Worm (Caenorhabditis elegans) whole organism, young adult: ENCODE data around the gene C10F3.7.

Experiments used
- B0019.2 ChIP-seq: fragments of 200-800 bp; sonication (Bioruptor generic); conservative IDR thresholded peaks from 2 replicates; pipeline ENCODE4 v1.3.6; 2022; ENCODE audit warnings: missing genetic modification reagents, missing genetic modification characterization, missing compliant biosample characterization
- B0336.3 ChIP-seq: fragments of 200-800 bp; sonication (Bioruptor generic); IDR thresholded peaks from 2 replicates; pipeline ENCODE4 v1.3.6; 2022; ENCODE audit warnings: missing genetic modification characterization, missing compliant biosample characterization
- F39B2.1 ChIP-seq: fragments of 200-800 bp; sonication (Bioruptor generic); IDR thresholded peaks from 2 replicates; pipeline ENCODE4 v1.3.6; 2022; ENCODE audit warnings: missing genetic modification reagents, missing genetic modification characterization, missing compliant biosample characterization
- F52B5.7 ChIP-seq: sonication (generic microtip); optimal IDR thresholded peaks from 2 replicates; lab custom pipeline; 2016; ENCODE audit warnings: mild to moderate bottlenecking, missing genetic modification characterization, missing compliant biosample characterization
- F55B11.4 ChIP-seq: sonication (generic microtip); optimal IDR thresholded peaks from 2 replicates; lab custom pipeline; 2016; ENCODE audit warnings: missing compliant biosample characterization, missing genetic modification characterization, borderline replicate concordance; ENCODE audit not compliant: insufficient read depth
- Y56A3A.18 ChIP-seq: fragments of 200-800 bp; sonication (Bioruptor generic); IDR thresholded peaks from 2 replicates; pipeline ENCODE4 v1.3.6; 2022; ENCODE audit warnings: missing genetic modification reagents, missing genetic modification characterization, missing compliant biosample characterization
- Y79H2A.3 ChIP-seq: fragments of 200-800 bp; sonication (Bioruptor generic); conservative IDR thresholded peaks from 2 replicates; pipeline ENCODE4 v1.3.6; 2022; ENCODE audit warnings: missing genetic modification reagents, missing genetic modification characterization, missing compliant biosample characterization
- Y95B8A.8 ChIP-seq: fragments of 200-800 bp; sonication (Bioruptor generic); IDR thresholded peaks from 2 replicates; pipeline ENCODE4 v1.3.6; 2022; ENCODE audit warnings: missing genetic modification reagents, missing genetic modification characterization, missing compliant biosample characterization
- ZK185.1 ChIP-seq: sonication (generic microtip); optimal IDR thresholded peaks from 2 replicates; lab custom pipeline; 2016; ENCODE audit warnings: mild to moderate bottlenecking, missing genetic modification characterization, missing compliant biosample characterization; ENCODE audit not compliant: poor library complexity, severe bottlenecking
- ama-1 ChIP-seq, 3 experiments: fragments of 150-350 bp in 1 of 3; sonication (generic microtip) in 2 of 3; optimal IDR thresholded peaks; 2 replicates each; lab custom pipeline; 2014 to 2018; ENCODE audit warnings: missing biosample characterization in 2 of 3, missing genetic modification characterization in 2 of 3, missing genetic modification reagents in 2 of 3
- attf-3 ChIP-seq: fragments of 200-800 bp; sonication (Bioruptor generic); conservative IDR thresholded peaks from 2 replicates; pipeline ENCODE4 v1.3.6; 2022; ENCODE audit warnings: missing genetic modification reagents, missing genetic modification characterization, missing compliant biosample characterization
- cebp-1 ChIP-seq, 2 experiments: fragments of 200-800 bp in 1 of 2; sonication (Bioruptor generic) in 1 of 2; sonication (generic microtip) in 1 of 2; IDR thresholded peaks in 1 of 2; optimal IDR thresholded peaks in 1 of 2; 2 replicates each; pipeline versions ENCODE4 v1.3.6 to Lab custom; 2017 to 2022; ENCODE audit warnings: missing compliant biosample characterization in 2 of 2, missing genetic modification characterization in 2 of 2, mild to moderate bottlenecking in 1 of 2, missing genetic modification reagents in 1 of 2, moderate library complexity in 1 of 2
- ceh-100 ChIP-seq: fragments of 200-800 bp; sonication (Bioruptor generic); IDR thresholded peaks from 2 replicates; pipeline ENCODE4 v1.3.6; 2022; ENCODE audit warnings: missing genetic modification reagents, missing genetic modification characterization, missing compliant biosample characterization
- ceh-58 ChIP-seq: fragments of 200-800 bp; sonication (Bioruptor generic); IDR thresholded peaks from 2 replicates; pipeline ENCODE4 v1.3.6; 2022; ENCODE audit warnings: missing genetic modification characterization, missing compliant biosample characterization
- die-1 ChIP-seq: sonication (generic microtip); optimal IDR thresholded peaks from 2 replicates; lab custom pipeline; 2016; ENCODE audit warnings: missing genotype, mild to moderate bottlenecking, missing genetic modification characterization, missing compliant biosample characterization
- dpl-1 ChIP-seq: fragments of 150-350 bp; optimal IDR thresholded peaks from 2 replicates; lab custom pipeline; 2014; ENCODE audit warnings: missing biosample characterization, missing genetic modification reagents, missing genetic modification characterization
- efl-1 ChIP-seq: fragments of 150-350 bp; optimal IDR thresholded peaks from 2 replicates; lab custom pipeline; 2014; ENCODE audit warnings: missing biosample characterization, missing genetic modification reagents, missing genetic modification characterization
- ets-4 ChIP-seq: fragments of 200-800 bp; sonication (Bioruptor generic); optimal IDR thresholded peaks from 2 replicates; lab custom pipeline; 2018; ENCODE audit warnings: mild to moderate bottlenecking, missing genetic modification characterization, missing compliant biosample characterization
- fkh-3 ChIP-seq: sonication (generic microtip); optimal IDR thresholded peaks from 2 replicates; lab custom pipeline; 2016; ENCODE audit warnings: mild to moderate bottlenecking, missing genetic modification characterization, missing compliant biosample characterization
- him-1 ChIP-seq: sonication (generic microtip); optimal IDR thresholded peaks from 2 replicates; lab custom pipeline; 2016; ENCODE audit warnings: missing genotype, missing genetic modification reagents, missing genetic modification characterization, missing compliant biosample characterization
- hmg-1.2 ChIP-seq: fragments of 200-800 bp; sonication (Bioruptor generic); IDR thresholded peaks from 2 replicates; pipeline ENCODE4 v1.3.6; 2022; ENCODE audit warnings: missing genetic modification reagents, missing genetic modification characterization, missing compliant biosample characterization
- hmg-20 ChIP-seq: fragments of 200-800 bp; sonication (Bioruptor generic); IDR thresholded peaks from 2 replicates; pipeline ENCODE4 v1.3.6; 2022; ENCODE audit warnings: missing genetic modification reagents, missing genetic modification characterization, missing compliant biosample characterization
- hsf-1 ChIP-seq: fragments of 200-800 bp; sonication (Bioruptor generic); IDR thresholded peaks from 2 replicates; pipeline ENCODE4 v1.3.6; 2022; ENCODE audit warnings: missing genetic modification reagents, missing genetic modification characterization, missing compliant biosample characterization
- lag-1 ChIP-seq: fragments of 200-800 bp; sonication (Bioruptor generic); IDR thresholded peaks from 2 replicates; pipeline ENCODE4 v1.3.6; 2022; ENCODE audit warnings: missing genetic modification reagents, missing genetic modification characterization, missing compliant biosample characterization
- lin-35 ChIP-seq, 3 experiments: fragments of 150-350 bp in 2 of 3; sonication (generic microtip) in 1 of 3; optimal IDR thresholded peaks; 2 replicates each; lab custom pipeline; 2014 to 2018; ENCODE audit warnings: missing biosample characterization in 3 of 3, missing genetic modification characterization in 3 of 3, missing genetic modification reagents in 3 of 3
- lin-40 ChIP-seq: sonication (generic microtip); optimal IDR thresholded peaks from 2 replicates; lab custom pipeline; 2016; ENCODE audit warnings: missing genetic modification characterization, mild to moderate bottlenecking, missing compliant biosample characterization, missing genotype, missing genetic modification reagents
- lin-54 ChIP-seq: fragments of 200-800 bp; sonication (Bioruptor generic); optimal IDR thresholded peaks from 2 replicates; lab custom pipeline; 2018; ENCODE audit warnings: mild to moderate bottlenecking, missing genetic modification characterization, missing compliant biosample characterization
- nhr-90 ChIP-seq: sonication (generic microtip); optimal IDR thresholded peaks from 2 replicates; lab custom pipeline; 2016; ENCODE audit warnings: missing genotype, mild to moderate bottlenecking, missing genetic modification characterization, missing compliant biosample characterization
- rec-8 ChIP-seq, 2 experiments: sonication (generic microtip); optimal IDR thresholded peaks; 2 replicates each; lab custom pipeline; 2016; ENCODE audit warnings: mild to moderate bottlenecking in 2 of 2, missing genetic modification characterization in 2 of 2, missing genetic modification reagents in 2 of 2, missing genotype in 2 of 2, missing biosample characterization in 1 of 2, missing compliant biosample characterization in 1 of 2, moderate library complexity in 1 of 2
- rpc-1 ChIP-seq, 2 experiments: fragments of 150-350 bp in 1 of 2; sonication (generic microtip) in 1 of 2; optimal IDR thresholded peaks; 2 replicates each; lab custom pipeline; 2014 to 2018; ENCODE audit warnings: missing biosample characterization in 1 of 2, missing genetic modification characterization in 1 of 2, missing genetic modification reagents in 1 of 2, missing genotype in 1 of 2
- tbx-9 ChIP-seq: sonication (generic microtip); optimal IDR thresholded peaks from 2 replicates; lab custom pipeline; 2016; ENCODE audit warnings: borderline replicate concordance, missing genetic modification characterization, inconsistent platforms, missing compliant biosample characterization
- tlf-1 ChIP-seq: fragments of 200-800 bp; sonication (Bioruptor generic); optimal IDR thresholded peaks from 2 replicates; lab custom pipeline; 2018; ENCODE audit warnings: mild to moderate bottlenecking, missing genetic modification characterization, missing compliant biosample characterization
- ztf-25 ChIP-seq: fragments of 200-800 bp; sonication (Bioruptor generic); IDR thresholded peaks from 2 replicates; pipeline ENCODE4 v1.3.6; 2022; ENCODE audit warnings: missing genetic modification reagents, missing genetic modification characterization, missing compliant biosample characterization
- ztf-6 ChIP-seq: fragments of 200-800 bp; sonication (Bioruptor generic); IDR thresholded peaks from 2 replicates; pipeline ENCODE4 v1.3.6; 2022; ENCODE audit warnings: missing genetic modification reagents, missing genetic modification characterization, missing compliant biosample characterization

Gene C10F3.7

DNA sequence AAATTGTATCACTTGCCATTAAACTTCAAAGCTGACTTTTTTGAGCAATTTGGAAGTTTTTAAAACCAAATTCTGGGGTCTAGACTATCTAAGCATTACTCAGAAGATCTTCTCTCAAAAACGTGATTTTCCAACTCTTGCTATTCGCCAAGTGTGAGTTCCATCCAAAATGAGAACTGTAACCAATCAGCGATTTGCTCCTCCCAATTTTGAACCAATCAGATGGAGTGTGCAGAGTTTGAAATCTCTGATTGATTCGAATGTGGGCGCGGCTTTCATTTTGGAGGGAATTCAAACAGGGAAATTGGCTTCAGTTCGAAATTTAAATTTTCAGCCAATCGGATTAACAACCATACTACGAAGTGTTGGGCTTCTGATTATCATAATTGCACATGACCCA, 33.6 kb downstream of the C10F3.7 start:
- TF ChIP-seq F52B5.7 (tag; lab: Kevin White, UChicago) (no peak), Y56A3A.18 (GFP tag; lab: Robert Waterston, UW) (no peak), hmg-20 (GFP tag; lab: Robert Waterston, UW) (no peak)

ce11 chrV:5951133-5951532, 35.5 kb downstream of the C10F3.7 start, which contains the start of gene M03F8.1:
Gene M03F8.1, plus strand, starts transcription at chrV:5951433.
- TF ChIP-seq rpc-1 (optimal IDR thresholded peaks at IDR 0.05; lab: Kevin White, UChicago) (no peak), rpc-1 (tag; optimal IDR thresholded peaks at IDR 0.05; lab: Kevin White, UChicago) (no peak), nhr-90 (tag; lab: Kevin White, UChicago) (no peak), die-1 (tag; lab: Kevin White, UChicago) (no peak)

ce11 chrV:5949674-5950149, 36.9 kb downstream of the C10F3.7 start:
- TF ChIP-seq ceh-58 (GFP tag; lab: Robert Waterston, UW) (no peak), lag-1 (GFP tag; lab: Robert Waterston, UW) (no peak), ztf-6 (no peak), ceh-100 (no peak), Y56A3A.18 (GFP tag; lab: Robert Waterston, UW) (no peak), ZK185.1 (tag; lab: Kevin White, UChicago) (no peak), B0336.3 (GFP tag; lab: Robert Waterston, UW) (no peak), cebp-1 (GFP tag; IDR thresholded peaks at IDR 0.05; lab: Robert Waterston, UW) (no peak), cebp-1 (tag; optimal IDR thresholded peaks at IDR 0.05; lab: Kevin White, UChicago) (no peak), hmg-1.2 (GFP tag; lab: Robert Waterston, UW) (no peak), fkh-3 (tag; lab: Kevin White, UChicago) (no peak), tlf-1 (GFP tag; lab: Kevin White, UChicago) (no peak), rec-8 (tag; optimal IDR thresholded peaks at IDR 0.05; lab: Kevin White, UChicago) (no peak), tbx-9 (no peak), B0019.2 (GFP tag; lab: Robert Waterston, UW) (no peak), hsf-1 (GFP tag; lab: Robert Waterston, UW) (no peak), F52B5.7 (tag; lab: Kevin White, UChicago) (no peak)

DNA sequence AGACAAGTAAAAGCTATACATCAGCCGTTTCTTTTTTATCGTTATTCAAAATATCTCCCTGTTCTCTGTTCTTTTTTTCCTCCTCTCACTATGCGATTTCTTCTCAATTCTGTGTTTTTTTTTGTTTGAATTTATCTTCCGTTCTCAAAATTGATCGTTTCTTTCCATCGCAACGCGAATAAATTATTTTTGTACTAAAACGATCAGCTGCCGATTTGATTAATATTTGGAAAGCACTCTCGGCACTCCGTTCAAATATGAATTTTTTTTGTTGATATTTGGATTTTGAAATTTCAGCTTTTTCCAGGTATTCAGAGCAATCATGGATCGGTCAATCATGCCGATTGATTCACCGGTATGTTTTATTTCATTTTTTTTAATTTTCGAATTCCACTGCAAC, 43.5 kb downstream of the C10F3.7 start, which contains the start of gene pst-1:
TSS of gene pst-1 (plus strand) at position 301 of the 400 bp plus-strand sequence.
- TF ChIP-seq F39B2.1 (GFP tag; lab: Robert Waterston, UW) (no peak), him-1 (tag; lab: Kevin White, UChicago) (no peak), ets-4 (no peak)

DNA sequence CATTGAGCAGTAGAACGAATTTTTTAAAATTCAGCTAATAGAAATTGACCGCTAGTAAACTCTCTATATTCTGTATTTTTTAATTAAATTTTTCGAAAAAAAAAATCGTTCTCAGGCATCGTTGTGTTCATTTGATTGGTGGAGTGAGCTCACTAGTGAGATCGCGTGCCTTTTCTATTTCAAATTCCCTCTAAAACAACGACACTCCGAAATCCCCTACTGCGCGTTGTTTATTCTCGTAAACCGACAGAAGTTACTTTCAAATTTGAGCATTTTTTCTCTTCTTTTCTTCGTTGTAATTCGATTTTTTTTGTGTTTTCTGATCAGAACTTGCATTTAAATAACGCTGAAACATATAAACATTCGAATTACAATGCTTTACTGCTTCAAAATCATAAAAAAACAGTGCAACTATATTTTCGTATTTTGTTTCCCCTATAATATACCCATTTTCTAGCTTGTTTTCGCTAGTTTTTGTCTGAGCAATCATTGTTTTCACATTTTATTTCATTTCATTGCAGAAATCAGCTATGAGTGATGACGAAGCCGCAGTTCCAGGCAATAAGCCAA, 47.1 kb downstream of the C10F3.7 start, which contains the start of gene syf-3:
TSS of gene syf-3 (plus strand) at position 520 of the 570 bp plus-strand sequence.
- no peak for TF ChIP-seq Y95B8A.8 (GFP tag; lab: Robert Waterston, UW)
- TF ChIP-seq lin-54 (GFP tag; lab: Kevin White, UChicago), result peak; percentile 96
- TF ChIP-seq F55B11.4 (tag; lab: Kevin White, UChicago), result no peak
- no peak for TF ChIP-seq lin-40
- peak; percentile 55 to 93 (median 77) for TF ChIP-seq lin-35 (GFP tag; optimal IDR thresholded peaks at IDR 0.05; lab: Kevin White, UChicago)
- TF ChIP-seq ama-1 (optimal IDR thresholded peaks at IDR 0.05; lab: Kevin White, UChicago), result no peak
- no peak for TF ChIP-seq ama-1 (GFP tag; optimal IDR thresholded peaks at IDR 0.05; lab: Kevin White, UChicago)
- TF ChIP-seq ztf-25 (GFP tag; lab: Robert Waterston, UW), result no peak
- TF ChIP-seq attf-3, result peak; percentile 98
- no peak for TF ChIP-seq Y79H2A.3 (GFP tag; lab: Robert Waterston, UW)
- peak; percentile 87 for TF ChIP-seq dpl-1 (GFP tag; lab: Kevin White, UChicago)
- peak; percentile 83 for TF ChIP-seq efl-1 (GFP tag; lab: Kevin White, UChicago)
